Worm (Caenorhabditis elegans): ENCODE measurements around the gene C02F5.2.

DNA sequence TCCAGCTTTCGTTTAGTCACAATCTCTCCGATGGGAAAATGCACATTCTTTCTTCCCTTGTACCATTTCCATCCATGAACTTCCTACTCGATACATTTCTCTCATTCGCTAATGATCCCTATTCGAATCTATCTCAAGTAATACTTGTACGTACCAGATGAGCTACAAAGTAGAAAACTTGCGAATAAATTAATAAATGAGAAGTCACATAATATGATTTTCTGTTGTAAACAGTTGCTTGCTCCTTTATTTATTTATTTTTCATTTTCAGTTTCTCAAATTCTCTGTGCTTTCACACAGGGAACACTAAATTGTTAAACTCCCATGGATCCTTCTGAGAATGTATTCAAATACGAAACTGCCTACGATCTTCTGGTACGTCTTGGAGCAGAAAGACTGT lies 23.2 kb upstream of the C02F5.2 start, which contains the start of gene rfs-1:
- TF ChIP-seq mdl-1 (tag; optimal IDR thresholded peaks at IDR 0.05) (no peak), mep-1 (tag; optimal IDR thresholded peaks at IDR 0.05) (no peak), ceh-82 (tag; optimal IDR thresholded peaks at IDR 0.05) (no peak), unc-62 (GFP tag; optimal IDR thresholded peaks at IDR 0.05) (no peak), hlh-4 (tag; optimal IDR thresholded peaks at IDR 0.05) (no peak), snpc-4 (tag; optimal IDR thresholded peaks at IDR 0.05) (no peak), nhr-47 (tag; optimal IDR thresholded peaks at IDR 0.05) (no peak), ama-1 (optimal IDR thresholded peaks at IDR 0.05) (no peak), lsy-2 (tag; optimal IDR thresholded peaks at IDR 0.05) (no peak), aly-2 (tag; optimal IDR thresholded peaks at IDR 0.05) (no peak), egl-27 (tag; optimal IDR thresholded peaks at IDR 0.05) (no peak)
